Worm (Caenorhabditis elegans): ENCODE measurements around the gene pezo-1.

DNA sequence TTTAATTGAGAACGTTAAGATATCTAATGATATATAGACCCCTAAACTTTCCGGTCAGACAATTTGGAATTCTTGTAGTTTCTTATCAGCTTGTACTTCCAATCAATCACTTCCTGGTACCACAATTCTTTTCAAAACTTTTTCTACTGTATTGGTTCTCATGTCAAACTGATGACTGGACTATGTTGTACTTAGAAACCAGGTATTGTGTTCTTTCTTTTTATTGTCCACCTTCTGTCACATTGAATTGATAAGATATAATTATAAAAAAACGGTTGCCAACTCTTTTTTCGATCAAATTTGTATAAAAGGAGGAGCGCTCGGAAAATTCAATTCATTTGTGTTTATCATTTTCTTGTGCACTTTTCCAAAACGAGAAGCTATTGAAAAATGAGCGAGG lies 12.0 kb upstream of the pezo-1 start, which contains the start of gene C10C5.4:
- TF ChIP-seq ceh-82 (tag; optimal IDR thresholded peaks at IDR 0.05) (no peak), ama-1 (optimal IDR thresholded peaks at IDR 0.05) (no peak), ztf-11 (tag; optimal IDR thresholded peaks at IDR 0.05) (no peak), skn-1 (tag; optimal IDR thresholded peaks at IDR 0.05) (no peak), unc-55 (GFP tag; optimal IDR thresholded peaks at IDR 0.05) (no peak), unc-62 (GFP tag; optimal IDR thresholded peaks at IDR 0.05) (no peak), R02D3.7 (tag; optimal IDR thresholded peaks at IDR 0.05) (no peak), blmp-1 (tag; optimal IDR thresholded peaks at IDR 0.05; ENCODE audit: insufficient read depth) (no peak), elt-1 (tag; optimal IDR thresholded peaks at IDR 0.05) (no peak), nhr-10 (tag; optimal IDR thresholded peaks at IDR 0.05) (no peak), elt-3 (tag; optimal IDR thresholded peaks at IDR 0.05) (no peak), unc-39 (tag; optimal IDR thresholded peaks at IDR 0.05) (no peak), mdl-1 (tag; optimal IDR thresholded peaks at IDR 0.05) (no peak), lin-39 (tag; optimal IDR thresholded peaks at IDR 0.05) (no peak)

Measured in whole organism, L2 larva.